Worm (Caenorhabditis elegans) whole organism, L3 larva: ENCODE data around the gene F23H11.7.

Source experiments
- ZK546.5 ChIP-seq: sonication (generic microtip); optimal IDR thresholded peaks from 2 replicates; lab custom pipeline; 2017; ENCODE audit warnings: missing biosample characterization, missing genetic modification characterization
- ceh-28 ChIP-seq: fragments of 150-350 bp; optimal IDR thresholded peaks from 2 replicates; lab custom pipeline; 2014; ENCODE audit warnings: missing biosample characterization, missing genetic modification reagents, missing genetic modification characterization
- ceh-82 ChIP-seq: fragments of 150-350 bp; optimal IDR thresholded peaks from 2 replicates; lab custom pipeline; 2014; ENCODE audit warnings: missing biosample characterization, missing genetic modification characterization
- nhr-237 ChIP-seq: fragments of 150-350 bp; optimal IDR thresholded peaks from 2 replicates; lab custom pipeline; 2014; ENCODE audit warnings: missing biosample characterization, missing genetic modification characterization
- pha-4 ChIP-seq: fragments of 150-350 bp; optimal IDR thresholded peaks from 2 replicates; lab custom pipeline; 2014; ENCODE audit warnings: missing biosample characterization, missing genetic modification reagents, missing genetic modification characterization
- sea-2 ChIP-seq: fragments of 150-350 bp; sonication (generic microtip); optimal IDR thresholded peaks from 4 replicates; lab custom pipeline; 2014; ENCODE audit warnings: missing biosample characterization, missing genetic modification reagents, missing genetic modification characterization
- skn-1 ChIP-seq: fragments of 150-350 bp; optimal IDR thresholded peaks from 2 replicates; lab custom pipeline; 2014; ENCODE audit warnings: missing biosample characterization, missing genetic modification characterization

- TF ChIP-seq ceh-82 (tag; lab: Kevin White, UChicago) (no peak), ZK546.5 (tag; lab: Kevin White, UChicago) (no peak), pha-4 (no peak), ceh-28 (tag; lab: Kevin White, UChicago) (no peak), skn-1 (no peak), nhr-237 (tag; lab: Kevin White, UChicago) (no peak), sea-2 (GFP tag; lab: Kevin White, UChicago) (no peak)
These were observed 46.8 kb downstream of the F23H11.7 start, which contains the start of the genes T24C4.3 and clc-20 for ce11 chrIII:872373-872772.
